Worm (Caenorhabditis elegans) whole organism, L4 larva: ENCODE data around the gene B0416.11.

ENCODE experiments used
- ceh-62 ChIP-seq: sonication (generic microtip); optimal IDR thresholded peaks from 2 replicates; lab custom pipeline; 2017; ENCODE audit warnings: missing biosample characterization, missing genetic modification characterization
- fkh-10 ChIP-seq: fragments of 150-350 bp; optimal IDR thresholded peaks from 2 replicates; lab custom pipeline; 2014; ENCODE audit warnings: missing biosample characterization, missing genetic modification reagents, missing genetic modification characterization
- php-3 ChIP-seq: fragments of 200-800 bp; sonication (Bioruptor generic); IDR thresholded peaks from 2 replicates; pipeline ENCODE4 v1.3.6; 2022; ENCODE audit warnings: missing genetic modification reagents, missing genetic modification characterization, missing compliant biosample characterization
- unc-62 ChIP-seq, 3 experiments: fragments of 150-350 bp in 1 of 3; sonication (generic microtip); optimal IDR thresholded peaks in 2 of 3; peaks in 1 of 3; 1 replicate in 1 of 3; 2 replicates in 2 of 3; lab custom pipeline; 2014 to 2017; ENCODE audit warnings: missing biosample characterization in 3 of 3, missing genetic modification characterization in 3 of 3, missing genetic modification reagents in 3 of 3, missing genotype in 1 of 3

DNA sequence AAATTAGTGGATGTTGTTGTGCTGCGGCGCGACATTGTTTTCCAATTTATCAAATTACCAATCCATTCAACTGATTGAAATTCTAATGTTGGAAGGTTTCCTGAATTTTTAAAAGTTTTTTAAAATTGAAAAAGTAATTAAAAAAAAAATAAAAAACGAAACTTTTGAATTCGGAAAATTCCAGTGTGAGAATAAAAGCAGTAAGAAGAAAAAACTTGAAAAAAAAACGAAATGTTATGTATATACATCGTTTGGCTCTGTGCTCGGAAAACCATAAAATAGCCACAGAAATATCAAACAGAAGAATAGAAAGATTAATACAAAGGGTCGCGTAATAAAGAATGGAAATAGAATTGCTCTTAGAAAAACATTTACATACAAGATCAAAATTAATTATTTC, 50.9 kb downstream of the B0416.11 start, which contains the start of gene vav-1:
- TF ChIP-seq unc-62 (GFP tag; optimal IDR thresholded peaks at IDR 0.05 in 1 of 2; lab: Kevin White, UChicago) = no peak
- TF ChIP-seq unc-62 (tag; optimal IDR thresholded peaks at IDR 0.05; lab: Kevin White, UChicago) = no peak
- TF ChIP-seq ceh-62 (tag; lab: Kevin White, UChicago) = no peak
- no peak for TF ChIP-seq php-3 (GFP tag; lab: Robert Waterston, UW)
- TF ChIP-seq fkh-10 (GFP tag; lab: Kevin White, UChicago) = no peak
